Worm (Caenorhabditis elegans) whole organism, mixed stage, embryonic: ENCODE measurements around the gene ben-1.

Source experiments
- blmp-1 ChIP-seq: fragments of 150-350 bp; optimal IDR thresholded peaks from 2 replicates; lab custom pipeline; 2014; ENCODE audit warnings: missing biosample characterization, missing genetic modification characterization
- elt-3 ChIP-seq: fragments of 150-350 bp; optimal IDR thresholded peaks from 2 replicates; lab custom pipeline; 2014; ENCODE audit warnings: missing biosample characterization, missing genetic modification characterization
- lin-13 ChIP-seq: fragments of 150-350 bp; optimal IDR thresholded peaks from 2 replicates; lab custom pipeline; 2014; ENCODE audit warnings: missing biosample characterization, missing genetic modification characterization
- mep-1 ChIP-seq: fragments of 150-350 bp; optimal IDR thresholded peaks from 2 replicates; lab custom pipeline; 2017; ENCODE audit warnings: missing biosample characterization, missing genetic modification reagents, missing genetic modification characterization, inconsistent platforms
- nhr-76 ChIP-seq: sonication (generic microtip); optimal IDR thresholded peaks from 2 replicates; lab custom pipeline; 2017; ENCODE audit warnings: missing biosample characterization, missing genetic modification characterization
- pha-4 ChIP-seq: fragments of 150-350 bp; optimal IDR thresholded peaks from 2 replicates; lab custom pipeline; 2018; ENCODE audit warnings: missing biosample characterization, missing genetic modification reagents, missing genetic modification characterization
- snpc-4 ChIP-seq: fragments of 150-350 bp; optimal IDR thresholded peaks from 2 replicates; lab custom pipeline; 2014; ENCODE audit warnings: missing biosample characterization, missing genetic modification characterization
- unc-39 ChIP-seq: fragments of 150-350 bp; optimal IDR thresholded peaks from 2 replicates; lab custom pipeline; 2014; ENCODE audit warnings: missing biosample characterization, missing genetic modification characterization
- unc-62 ChIP-seq: fragments of 150-350 bp; optimal IDR thresholded peaks from 2 replicates; lab custom pipeline; 2014; ENCODE audit warnings: missing biosample characterization, missing genetic modification reagents, missing genetic modification characterization
- ztf-11 ChIP-seq: fragments of 150-350 bp; optimal IDR thresholded peaks from 2 replicates; lab custom pipeline; 2014; ENCODE audit warnings: missing biosample characterization, missing genetic modification characterization

DNA sequence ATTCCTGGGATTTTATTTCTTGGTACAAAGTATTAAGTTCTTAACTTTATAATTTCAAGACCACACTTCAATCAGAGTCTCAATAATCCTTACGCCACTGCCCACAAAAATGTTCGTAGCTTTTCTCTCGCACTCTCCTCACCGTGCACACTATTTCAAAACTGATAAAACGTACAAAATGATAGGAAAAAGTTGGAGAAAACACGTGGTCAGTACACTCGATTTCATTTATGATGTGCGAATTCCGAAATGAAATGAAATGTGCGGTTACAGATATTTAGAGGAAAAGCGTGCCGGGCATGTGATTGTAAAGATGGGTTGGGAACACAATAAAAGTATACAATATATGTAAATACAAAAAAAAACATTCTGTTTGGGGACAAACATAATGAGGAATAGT is 21.0 kb downstream of the ben-1 start:
- TF ChIP-seq nhr-76 (tag; lab: Kevin White, UChicago) (no peak), ztf-11 (no peak), elt-3 (tag; lab: Kevin White, UChicago) (no peak), lin-13 (tag; lab: Kevin White, UChicago) (no peak), pha-4 (no peak), unc-62 (GFP tag; lab: Kevin White, UChicago) (no peak), blmp-1 (tag; lab: Kevin White, UChicago) (no peak), mep-1 (tag; lab: Kevin White, UChicago) (no peak), snpc-4 (tag; lab: Kevin White, UChicago) (no peak), unc-39 (tag; lab: Kevin White, UChicago) (no peak)
